Worm (Caenorhabditis elegans) whole organism, young adult: ENCODE results near the gene rft-2.

Experiments used
- B0019.2 ChIP-seq: fragments of 200-800 bp; sonication (Bioruptor generic); conservative IDR thresholded peaks from 2 replicates; pipeline ENCODE4 v1.3.6; 2022; ENCODE audit warnings: missing genetic modification reagents, missing genetic modification characterization, missing compliant biosample characterization
- B0035.1 ChIP-seq: sonication (generic microtip); optimal IDR thresholded peaks from 2 replicates; lab custom pipeline; 2016; ENCODE audit warnings: missing genetic modification characterization, mild to moderate bottlenecking, missing compliant biosample characterization, missing genotype, missing genetic modification reagents
- F33H1.4 ChIP-seq: fragments of 200-800 bp; sonication (Bioruptor generic); IDR thresholded peaks from 2 replicates; pipeline ENCODE4 v1.3.6; 2022; ENCODE audit warnings: missing genetic modification reagents, missing genetic modification characterization, missing compliant biosample characterization
- F52B5.7 ChIP-seq: sonication (generic microtip); optimal IDR thresholded peaks from 2 replicates; lab custom pipeline; 2016; ENCODE audit warnings: mild to moderate bottlenecking, missing genetic modification characterization, missing compliant biosample characterization
- F57A8.1 ChIP-seq: fragments of 200-800 bp; sonication (Bioruptor generic); optimal IDR thresholded peaks from 2 replicates; lab custom pipeline; 2018; ENCODE audit warnings: mild to moderate bottlenecking, missing genetic modification characterization, moderate library complexity, missing compliant biosample characterization
- F57C9.4 ChIP-seq: sonication (generic microtip); optimal IDR thresholded peaks from 2 replicates; lab custom pipeline; 2017; ENCODE audit warnings: mild to moderate bottlenecking, missing genetic modification characterization, missing compliant biosample characterization
- T26A5.8 ChIP-seq: sonication (generic microtip); optimal IDR thresholded peaks from 2 replicates; lab custom pipeline; 2016; ENCODE audit warnings: missing genetic modification characterization, missing compliant biosample characterization
- Y53F4B.3 ChIP-seq: fragments of 200-800 bp; sonication (Bioruptor generic); IDR thresholded peaks from 2 replicates; pipeline ENCODE4 v1.3.6; 2022; ENCODE audit warnings: missing genetic modification reagents, missing genetic modification characterization, missing compliant biosample characterization
- Y56A3A.18 ChIP-seq: fragments of 200-800 bp; sonication (Bioruptor generic); IDR thresholded peaks from 2 replicates; pipeline ENCODE4 v1.3.6; 2022; ENCODE audit warnings: missing genetic modification reagents, missing genetic modification characterization, missing compliant biosample characterization
- ZK185.1 ChIP-seq: sonication (generic microtip); optimal IDR thresholded peaks from 2 replicates; lab custom pipeline; 2016; ENCODE audit warnings: mild to moderate bottlenecking, missing genetic modification characterization, missing compliant biosample characterization; ENCODE audit not compliant: poor library complexity, severe bottlenecking
- akir-1 ChIP-seq: fragments of 200-800 bp; sonication (Bioruptor generic); optimal IDR thresholded peaks from 2 replicates; lab custom pipeline; 2018; ENCODE audit warnings: mild to moderate bottlenecking, missing genetic modification characterization, moderate library complexity, missing compliant biosample characterization
- aptf-2 ChIP-seq: fragments of 200-800 bp; sonication (Bioruptor generic); conservative IDR thresholded peaks from 2 replicates; pipeline ENCODE4 v1.3.6; 2022; ENCODE audit warnings: missing genetic modification reagents, missing genetic modification characterization, missing compliant biosample characterization
- attf-5 ChIP-seq: fragments of 200-800 bp; sonication (Bioruptor generic); optimal IDR thresholded peaks from 2 replicates; lab custom pipeline; 2018; ENCODE audit warnings: mild to moderate bottlenecking, missing genetic modification characterization, missing compliant biosample characterization
- attf-6 ChIP-seq: fragments of 200-800 bp; sonication (Bioruptor generic); IDR thresholded peaks from 2 replicates; pipeline ENCODE4 v1.3.6; 2022; ENCODE audit warnings: missing genetic modification reagents, missing genetic modification characterization, missing compliant biosample characterization
- ceh-100 ChIP-seq: fragments of 200-800 bp; sonication (Bioruptor generic); IDR thresholded peaks from 2 replicates; pipeline ENCODE4 v1.3.6; 2022; ENCODE audit warnings: missing genetic modification reagents, missing genetic modification characterization, missing compliant biosample characterization
- ceh-79 ChIP-seq: sonication (generic microtip); optimal IDR thresholded peaks from 2 replicates; lab custom pipeline; 2017; ENCODE audit warnings: mild to moderate bottlenecking, missing genetic modification characterization, missing compliant biosample characterization
- chd-7 ChIP-seq: sonication (generic microtip); optimal IDR thresholded peaks from 2 replicates; lab custom pipeline; 2016; ENCODE audit warnings: mild to moderate bottlenecking, missing genetic modification characterization, moderate library complexity, missing compliant biosample characterization
- dox-1 ChIP-seq: fragments of 200-800 bp; sonication (Bioruptor generic); IDR thresholded peaks from 2 replicates; pipeline ENCODE4 v1.3.6; 2022; ENCODE audit warnings: missing genetic modification reagents, missing genetic modification characterization, missing compliant biosample characterization
- dpff-1 ChIP-seq: sonication (generic microtip); optimal IDR thresholded peaks from 2 replicates; lab custom pipeline; 2017; ENCODE audit warnings: mild to moderate bottlenecking, missing genetic modification characterization, missing compliant biosample characterization
- ekl-4 ChIP-seq: fragments of 200-800 bp; sonication (Bioruptor generic); IDR thresholded peaks from 2 replicates; pipeline ENCODE4 v1.3.6; 2022; ENCODE audit warnings: missing genetic modification reagents, missing genetic modification characterization, missing compliant biosample characterization
- gei-17 ChIP-seq: fragments of 200-800 bp; sonication (Bioruptor generic); optimal IDR thresholded peaks from 2 replicates; lab custom pipeline; 2018; ENCODE audit warnings: mild to moderate bottlenecking, missing genetic modification characterization, missing compliant biosample characterization
- hmg-1.2 ChIP-seq: fragments of 200-800 bp; sonication (Bioruptor generic); IDR thresholded peaks from 2 replicates; pipeline ENCODE4 v1.3.6; 2022; ENCODE audit warnings: missing genetic modification reagents, missing genetic modification characterization, missing compliant biosample characterization
- lin-26 ChIP-seq: fragments of 200-800 bp; sonication (Bioruptor generic); IDR thresholded peaks from 2 replicates; pipeline ENCODE4 v1.3.6; 2022; ENCODE audit warnings: missing genetic modification reagents, missing genetic modification characterization, missing compliant biosample characterization
- lin-54 ChIP-seq: fragments of 200-800 bp; sonication (Bioruptor generic); optimal IDR thresholded peaks from 2 replicates; lab custom pipeline; 2018; ENCODE audit warnings: mild to moderate bottlenecking, missing genetic modification characterization, missing compliant biosample characterization
- madf-10 ChIP-seq: sonication (generic microtip); optimal IDR thresholded peaks from 2 replicates; lab custom pipeline; 2016; ENCODE audit warnings: mild to moderate bottlenecking, missing genetic modification characterization, missing compliant biosample characterization
- madf-6 ChIP-seq: fragments of 200-800 bp; sonication (Bioruptor generic); IDR thresholded peaks from 2 replicates; pipeline ENCODE4 v1.3.6; 2022; ENCODE audit warnings: missing genetic modification reagents, missing genetic modification characterization, missing compliant biosample characterization
- madf-8 ChIP-seq: fragments of 200-800 bp; sonication (Bioruptor generic); conservative IDR thresholded peaks from 2 replicates; pipeline ENCODE4 v1.3.6; 2022; ENCODE audit warnings: missing genetic modification reagents, missing genetic modification characterization, missing compliant biosample characterization
- mxl-1 ChIP-seq: sonication (generic microtip); optimal IDR thresholded peaks from 2 replicates; lab custom pipeline; 2016; ENCODE audit warnings: missing genetic modification characterization, missing compliant biosample characterization
- nhr-179 ChIP-seq: sonication (generic microtip); optimal IDR thresholded peaks from 2 replicates; lab custom pipeline; 2016; ENCODE audit warnings: mild to moderate bottlenecking, missing genetic modification characterization, missing compliant biosample characterization
- rcor-1 ChIP-seq: fragments of 200-800 bp; sonication (Bioruptor generic); IDR thresholded peaks from 2 replicates; pipeline ENCODE4 v1.3.6; 2022; ENCODE audit warnings: missing genetic modification reagents, missing genetic modification characterization, missing compliant biosample characterization
- repo-1 ChIP-seq: sonication (generic microtip); optimal IDR thresholded peaks from 2 replicates; lab custom pipeline; 2017; ENCODE audit warnings: mild to moderate bottlenecking, missing genetic modification characterization, missing compliant biosample characterization
- rpc-1 ChIP-seq, 2 experiments: fragments of 150-350 bp in 1 of 2; sonication (generic microtip) in 1 of 2; optimal IDR thresholded peaks; 2 replicates each; lab custom pipeline; 2014 to 2018; ENCODE audit warnings: missing biosample characterization in 1 of 2, missing genetic modification characterization in 1 of 2, missing genetic modification reagents in 1 of 2, missing genotype in 1 of 2
- sea-2 ChIP-seq: fragments of 200-800 bp; sonication (Bioruptor generic); IDR thresholded peaks from 2 replicates; pipeline ENCODE4 v1.3.6; 2022; ENCODE audit warnings: missing genetic modification characterization, missing compliant biosample characterization
- snpc-1.1 ChIP-seq: sonication (generic microtip); optimal IDR thresholded peaks from 2 replicates; lab custom pipeline; 2017; ENCODE audit warnings: missing genetic modification characterization, mild to moderate bottlenecking, missing compliant biosample characterization, antibody characterized with exemption, moderate library complexity, missing genotype, missing genetic modification reagents; ENCODE audit not compliant: insufficient read depth
- tlf-1 ChIP-seq: fragments of 200-800 bp; sonication (Bioruptor generic); optimal IDR thresholded peaks from 2 replicates; lab custom pipeline; 2018; ENCODE audit warnings: mild to moderate bottlenecking, missing genetic modification characterization, missing compliant biosample characterization
- zfh-2 ChIP-seq: fragments of 200-800 bp; sonication (Bioruptor generic); conservative IDR thresholded peaks from 2 replicates; pipeline ENCODE4 v1.3.6; 2022; ENCODE audit warnings: missing genetic modification reagents, missing genetic modification characterization, missing compliant biosample characterization

The rft-2 gene

ce11 chrV:4428202-4428601 lies 22.2 kb downstream of the rft-2 start, which contains the start of gene Y47D7A.11:
Gene Y47D7A.11 (minus strand): TSS chrV:4428302.
- TF ChIP-seq B0035.1 (tag; lab: Kevin White, UChicago) (no peak), tlf-1 (GFP tag; lab: Kevin White, UChicago) (no peak), nhr-179 (tag; lab: Kevin White, UChicago) (no peak), akir-1 (no peak), B0019.2 (no peak), madf-8 (GFP tag; lab: Robert Waterston, UW) (no peak), chd-7 (no peak), sea-2 (no peak), repo-1 (tag; lab: Kevin White, UChicago) (no peak), aptf-2 (GFP tag; lab: Robert Waterston, UW) (no peak), dpff-1 (tag; lab: Kevin White, UChicago) (no peak), snpc-1.1 (no peak), attf-6 (GFP tag; lab: Robert Waterston, UW) (no peak), madf-6 (no peak), Y53F4B.3 (GFP tag; lab: Robert Waterston, UW) (no peak), ceh-100 (no peak), F57A8.1 (no peak), lin-54 (GFP tag; lab: Kevin White, UChicago) (no peak), rpc-1 (optimal IDR thresholded peaks at IDR 0.05; lab: Kevin White, UChicago) (no peak), rpc-1 (tag; optimal IDR thresholded peaks at IDR 0.05; lab: Kevin White, UChicago) (no peak)

- TF ChIP-seq attf-5 (GFP tag; lab: Kevin White, UChicago) (no peak), rpc-1 (optimal IDR thresholded peaks at IDR 0.05; lab: Kevin White, UChicago) (no peak), rpc-1 (tag; optimal IDR thresholded peaks at IDR 0.05; lab: Kevin White, UChicago) (no peak)
Measured at ce11 chrV:4423860-4424401, 26.4 kb downstream of the rft-2 start, which contains the start of the genes Y47D7A.9 and Y47D7A.19. Gene Y47D7A.9 (minus strand): TSS chrV:4423960. Gene Y47D7A.19 (plus strand): TSS chrV:4424351.

ce11 chrV:4423087-4423486 lies 27.3 kb downstream of the rft-2 start:
- TF ChIP-seq zfh-2 (GFP tag; lab: Robert Waterston, UW) = peak; percentile 70
- TF ChIP-seq T26A5.8 (tag; lab: Kevin White, UChicago) = no peak
- TF ChIP-seq lin-26 (GFP tag; lab: Robert Waterston, UW) = peak; percentile 35; the same call in 1 of the 2 replicates

- TF ChIP-seq F52B5.7 (tag; lab: Kevin White, UChicago) (no peak), ekl-4 (GFP tag; lab: Robert Waterston, UW) (no peak), F57C9.4 (no peak), hmg-1.2 (GFP tag; lab: Robert Waterston, UW) (no peak), lin-26 (GFP tag; lab: Robert Waterston, UW) (no peak), gei-17 (no peak), rcor-1 (GFP tag; lab: Robert Waterston, UW) (no peak), dox-1 (no peak), madf-10 (tag; lab: Kevin White, UChicago) (no peak)
Measured at ce11 chrV:4422127-4422526, 28.2 kb downstream of the rft-2 start, which contains the start of gene skr-7. Gene skr-7 (plus strand): TSS chrV:4422427.

- no peak for TF ChIP-seq F33H1.4 (GFP tag; lab: Robert Waterston, UW)
- TF ChIP-seq ceh-79 = no peak
- TF ChIP-seq Y56A3A.18 = no peak
- no peak for TF ChIP-seq ZK185.1 (tag; lab: Kevin White, UChicago)
- no peak for TF ChIP-seq mxl-1 (tag; lab: Kevin White, UChicago)
Measured at ce11 chrV:4421475-4421874, 28.9 kb downstream of the rft-2 start, which contains the start of gene skr-14. Gene skr-14 (minus strand): TSS chrV:4421575.
